Worm (Caenorhabditis elegans): ENCODE data around the gene pho-4.

pho-4 gene

DNA sequence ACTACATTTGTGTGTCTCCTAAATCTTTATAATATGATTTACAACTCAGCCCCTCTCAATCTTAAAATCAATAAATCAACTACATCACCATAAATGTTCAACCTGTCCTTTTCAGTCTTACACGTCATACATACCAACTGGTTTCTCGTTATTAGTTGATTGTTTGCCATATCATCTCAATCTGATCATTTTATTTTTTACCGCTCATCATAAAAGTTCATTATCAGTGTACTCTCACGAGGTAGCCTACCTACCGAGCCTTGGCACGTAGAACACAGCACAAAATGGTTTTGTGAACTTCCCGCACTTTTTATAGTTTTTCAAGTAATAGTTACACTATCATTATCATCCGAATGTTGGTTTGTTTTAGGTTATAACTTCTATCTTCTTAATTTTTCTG lies 42.9 kb upstream of the pho-4 start:
- no peak for TF ChIP-seq B0261.1 (tag; optimal IDR thresholded peaks at IDR 0.05)
- TF ChIP-seq atf-7 (tag; optimal IDR thresholded peaks at IDR 0.05): peak; percentile 39
- TF ChIP-seq hlh-12 (tag; optimal IDR thresholded peaks at IDR 0.05): no peak
- TF ChIP-seq lin-54 (GFP tag; optimal IDR thresholded peaks at IDR 0.05): no peak
- TF ChIP-seq ztf-28 (GFP tag; IDR thresholded peaks at IDR 0.05): no peak
- no peak for TF ChIP-seq nfyb-1 (GFP tag; IDR thresholded peaks at IDR 0.05)
- no peak for TF ChIP-seq C17E4.6 (GFP tag; IDR thresholded peaks at IDR 0.05)
- no peak for TF ChIP-seq ztf-18 (tag; optimal IDR thresholded peaks at IDR 0.05)
- no peak for TF ChIP-seq nfya-2 (GFP tag; IDR thresholded peaks at IDR 0.05)
- no peak for TF ChIP-seq ceh-58 (GFP tag; IDR thresholded peaks at IDR 0.05)
- no peak for TF ChIP-seq madf-10 (tag; optimal IDR thresholded peaks at IDR 0.05)
- no peak for TF ChIP-seq C06A6.2 (GFP tag; conservative IDR thresholded peaks at IDR 0.05)
- no peak for TF ChIP-seq nhr-27 (tag; optimal IDR thresholded peaks at IDR 0.05)
- no peak for TF ChIP-seq ZK185.1 (tag; optimal IDR thresholded peaks at IDR 0.05; ENCODE audit: poor library complexity, severe bottlenecking)
- peak; percentile 10 for TF ChIP-seq lin-40 (tag; optimal IDR thresholded peaks at IDR 0.05)
- no peak for TF ChIP-seq mxl-1 (tag; optimal IDR thresholded peaks at IDR 0.05)
- no peak for TF ChIP-seq F10E7.11 (tag; optimal IDR thresholded peaks at IDR 0.05)
- no peak for TF ChIP-seq T07F8.4 (tag; optimal IDR thresholded peaks at IDR 0.05)
- TF ChIP-seq F57C9.4 (tag; optimal IDR thresholded peaks at IDR 0.05): no peak
- TF ChIP-seq mcd-1 (GFP tag; IDR thresholded peaks at IDR 0.05): no peak
- no peak for TF ChIP-seq madf-8 (GFP tag; conservative IDR thresholded peaks at IDR 0.05)
- TF ChIP-seq ceh-40 (GFP tag; IDR thresholded peaks at IDR 0.05): no peak
- no peak for TF ChIP-seq snpc-3.4 (tag; optimal IDR thresholded peaks at IDR 0.05)
- no peak for TF ChIP-seq ztf-25 (GFP tag; IDR thresholded peaks at IDR 0.05)
- TF ChIP-seq Y53G8AR.9 (GFP tag; conservative IDR thresholded peaks at IDR 0.05): 0 out of 2 replicates have a peak, but pooled peaks have one; percentile 42
- no peak for TF ChIP-seq sptf-2 (GFP tag; optimal IDR thresholded peaks at IDR 0.05)
- peak; percentile 73 for TF ChIP-seq nhr-80 (tag; optimal IDR thresholded peaks at IDR 0.05)
- no peak for TF ChIP-seq xnd-1 (tag; optimal IDR thresholded peaks at IDR 0.05)
- no peak for TF ChIP-seq cebp-1 (GFP tag; IDR thresholded peaks at IDR 0.05)
- TF ChIP-seq cebp-1 (tag; optimal IDR thresholded peaks at IDR 0.05): no peak
- peak in 1 of 2 experiments; percentile 85 for TF ChIP-seq let-607 (tag; optimal IDR thresholded peaks at IDR 0.05)
- TF ChIP-seq hsf-1 (GFP tag; IDR thresholded peaks at IDR 0.05): no peak
- TF ChIP-seq ztf-6 (GFP tag; IDR thresholded peaks at IDR 0.05): no peak
- no peak for TF ChIP-seq hmg-1.2 (GFP tag; IDR thresholded peaks at IDR 0.05)
- TF ChIP-seq lin-26 (GFP tag; IDR thresholded peaks at IDR 0.05): peak; percentile 58; the same call in 1 of the 2 replicates
- no peak for TF ChIP-seq akir-1 (GFP tag; optimal IDR thresholded peaks at IDR 0.05)
- 0 out of 2 replicates have a peak, but pooled peaks have one; percentile 15 for TF ChIP-seq B0336.3 (GFP tag; IDR thresholded peaks at IDR 0.05)
- TF ChIP-seq hrde-1 (tag; optimal IDR thresholded peaks at IDR 0.05; ENCODE audit: borderline replicate concordance): no peak
- TF ChIP-seq ztf-26 (tag; optimal IDR thresholded peaks at IDR 0.05): peak; percentile 24
- TF ChIP-seq nhr-120 (GFP tag; IDR thresholded peaks at IDR 0.05): no peak
- TF ChIP-seq lir-1 (GFP tag; conservative IDR thresholded peaks at IDR 0.05): no peak

DNA sequence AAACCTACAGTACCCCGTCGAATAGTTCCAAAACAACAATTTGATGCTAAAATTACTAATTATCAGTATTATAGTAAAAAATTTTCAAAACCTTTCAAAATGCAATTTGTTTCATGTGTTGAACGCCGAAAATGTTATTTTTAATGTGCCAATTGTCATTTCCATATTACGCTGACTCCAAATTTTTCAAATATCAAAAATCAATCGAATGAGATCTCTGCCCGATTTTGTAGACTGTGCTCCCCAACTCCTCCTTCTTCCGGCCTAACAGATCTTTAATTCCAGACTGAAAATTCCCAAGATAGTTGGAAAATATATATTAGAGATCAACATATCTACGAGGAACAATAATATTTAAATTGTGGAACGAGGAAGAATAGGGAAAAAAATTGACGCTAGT lies 39.5 kb upstream of the pho-4 start:
- TF ChIP-seq F55B11.4 (tag; optimal IDR thresholded peaks at IDR 0.05; ENCODE audit: borderline replicate concordance, insufficient read depth): no peak
- TF ChIP-seq ztf-26 (tag; optimal IDR thresholded peaks at IDR 0.05): peak; percentile 4
- TF ChIP-seq madf-8 (GFP tag; conservative IDR thresholded peaks at IDR 0.05): no peak
- TF ChIP-seq cebp-2 (GFP tag; IDR thresholded peaks at IDR 0.05): no peak
- no peak for TF ChIP-seq dpff-1 (tag; optimal IDR thresholded peaks at IDR 0.05)
- no peak for TF ChIP-seq nhr-27 (tag; optimal IDR thresholded peaks at IDR 0.05)
- TF ChIP-seq lsl-1 (GFP tag; optimal IDR thresholded peaks at IDR 0.05): no peak
- no peak for TF ChIP-seq F23B12.7 (tag; optimal IDR thresholded peaks at IDR 0.05; ENCODE audit: insufficient read depth)
- 0 out of 2 replicates have a peak, but pooled peaks have one; percentile 8 for TF ChIP-seq Y95B8A.8 (GFP tag; IDR thresholded peaks at IDR 0.05)
